Worm (Caenorhabditis elegans): ENCODE measurements around the gene tbc-6.

tbc-6 gene

DNA sequence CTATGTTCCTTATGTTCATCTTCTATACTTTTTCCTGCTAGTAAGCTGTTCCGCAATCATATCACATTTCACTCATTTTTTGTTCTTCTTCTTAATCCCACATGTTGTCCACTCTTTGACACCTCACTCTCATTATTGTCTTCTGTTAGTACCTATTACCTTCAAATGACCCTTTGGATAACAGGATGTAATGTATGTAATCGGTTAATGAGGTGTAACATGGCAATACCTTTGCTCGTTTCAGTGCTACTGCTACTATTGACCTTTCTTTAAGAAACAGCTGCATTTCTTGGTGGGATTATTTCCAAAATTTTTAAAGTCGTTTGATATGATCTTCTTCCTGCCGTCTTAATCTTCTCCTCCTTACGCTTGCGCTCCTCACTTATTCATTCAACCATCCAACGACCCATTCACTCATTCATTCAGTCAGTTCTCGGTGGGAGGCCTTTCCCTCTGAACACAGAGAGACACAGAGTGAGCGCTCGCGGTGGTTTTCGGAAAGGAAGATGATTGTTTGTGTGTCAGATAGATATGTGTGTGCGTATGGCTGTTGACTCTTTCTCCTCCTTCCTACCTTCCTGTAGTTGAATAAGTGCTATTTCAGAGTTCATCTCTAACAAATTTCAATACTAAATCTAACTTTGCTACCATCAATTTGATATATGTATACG, 16.3 kb upstream of the tbc-6 start:
- TF ChIP-seq nhr-12 (tag; optimal IDR thresholded peaks at IDR 0.05) (no peak), C34B4.2 (tag; optimal IDR thresholded peaks at IDR 0.05) (no peak), aha-1 (tag; optimal IDR thresholded peaks at IDR 0.05) (no peak), ztf-4 (tag; optimal IDR thresholded peaks at IDR 0.05) (no peak), efl-1 (optimal IDR thresholded peaks at IDR 0.05) (no peak), efl-1 (GFP tag; optimal IDR thresholded peaks at IDR 0.05 in 1 of 2) (peak in 1 of 2 experiments; percentile 66), rnt-1 (tag; optimal IDR thresholded peaks at IDR 0.05) (peak; percentile 6), hlh-17 (GFP tag; optimal IDR thresholded peaks at IDR 0.05; ENCODE audit: borderline replicate concordance) (no peak), unc-86 (tag; optimal IDR thresholded peaks at IDR 0.05) (no peak), skn-1 (tag; optimal IDR thresholded peaks at IDR 0.05) (no peak), elt-2 (tag; optimal IDR thresholded peaks at IDR 0.05) (no peak), lin-15B (tag; optimal IDR thresholded peaks at IDR 0.05) (no peak), C04F5.9 (tag; optimal IDR thresholded peaks at IDR 0.05) (no peak), unc-62 (GFP tag; optimal IDR thresholded peaks at IDR 0.05) (no peak), ces-1 (GFP tag; optimal IDR thresholded peaks at IDR 0.05) (no peak), alr-1 (tag; optimal IDR thresholded peaks at IDR 0.05; ENCODE audit: borderline replicate concordance) (no peak), nhr-90 (tag; optimal IDR thresholded peaks at IDR 0.05; ENCODE audit: poor library complexity) (no peak), dsc-1 (tag; optimal IDR thresholded peaks at IDR 0.05) (peak; percentile 21), lin-14 (GFP tag; optimal IDR thresholded peaks at IDR 0.05) (peak; percentile 61), nhr-76 (tag; optimal IDR thresholded peaks at IDR 0.05) (no peak), blmp-1 (tag; optimal IDR thresholded peaks at IDR 0.05) (peak; percentile 32), mep-1 (tag; optimal IDR thresholded peaks at IDR 0.05) (no peak), ceh-88 (GFP tag; IDR thresholded peaks at IDR 0.05) (no peak), ceh-63 (GFP tag; optimal IDR thresholded peaks at IDR 0.05) (no peak), ceh-82 (tag; optimal IDR thresholded peaks at IDR 0.05) (peak in 1 of 3 experiments; percentile 6), tlp-1 (tag; optimal IDR thresholded peaks at IDR 0.05) (no peak), vab-15 (tag; optimal IDR thresholded peaks at IDR 0.05) (no peak), lin-35 (GFP tag; optimal IDR thresholded peaks at IDR 0.05) (no peak), sox-4 (tag; optimal IDR thresholded peaks at IDR 0.05) (no peak), fkh-10 (GFP tag; optimal IDR thresholded peaks at IDR 0.05) (no peak), hlh-4 (tag; optimal IDR thresholded peaks at IDR 0.05) (no peak), tbx-2 (tag; optimal IDR thresholded peaks at IDR 0.05) (no peak), pax-3 (tag; optimal IDR thresholded peaks at IDR 0.05) (no peak)

DNA sequence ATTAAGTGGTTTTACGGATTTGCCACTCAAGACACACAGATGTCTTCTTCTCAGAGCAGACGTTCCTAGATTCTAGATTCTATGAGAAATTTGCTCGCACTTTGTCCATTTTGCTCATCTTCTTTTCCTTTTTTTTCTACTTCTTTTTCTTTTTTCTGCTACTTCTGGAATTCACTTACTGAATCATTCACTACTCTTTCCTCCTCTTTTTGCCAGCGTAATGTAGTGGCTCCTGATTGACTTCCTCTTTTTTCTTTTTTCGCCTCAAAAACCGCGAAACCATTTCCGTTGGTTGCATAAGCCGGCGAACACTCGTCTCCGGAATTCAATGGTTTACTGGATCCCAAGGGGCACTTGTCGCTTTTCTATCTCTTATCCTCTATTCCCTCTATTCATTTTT, 15.7 kb upstream of the tbc-6 start:
- TF ChIP-seq fos-1 (tag; optimal IDR thresholded peaks at IDR 0.05) (no peak), lin-39 (tag; optimal IDR thresholded peaks at IDR 0.05) (no peak), zip-4 (GFP tag; optimal IDR thresholded peaks at IDR 0.05) (no peak), unc-86 (tag; optimal IDR thresholded peaks at IDR 0.05) (no peak), lin-35 (GFP tag; optimal IDR thresholded peaks at IDR 0.05) (no peak), aly-2 (tag; optimal IDR thresholded peaks at IDR 0.05) (no peak), F16B12.6 (tag; optimal IDR thresholded peaks at IDR 0.05) (no peak), ceh-63 (GFP tag; optimal IDR thresholded peaks at IDR 0.05) (no peak), fkh-10 (GFP tag; optimal IDR thresholded peaks at IDR 0.05) (peak; percentile 52), jun-1 (tag; optimal IDR thresholded peaks at IDR 0.05) (no peak), dpl-1 (GFP tag; optimal IDR thresholded peaks at IDR 0.05) (no peak), C34B4.2 (tag; optimal IDR thresholded peaks at IDR 0.05) (no peak), lin-13 (GFP tag; optimal IDR thresholded peaks at IDR 0.05) (no peak), efl-1 (optimal IDR thresholded peaks at IDR 0.05) (no peak), efl-1 (GFP tag; optimal IDR thresholded peaks at IDR 0.05 in 1 of 2) (peak in 1 of 2 experiments; percentile 70), egl-13 (tag; optimal IDR thresholded peaks at IDR 0.05) (no peak), rnt-1 (tag; optimal IDR thresholded peaks at IDR 0.05) (no peak), sup-37 (GFP tag; optimal IDR thresholded peaks at IDR 0.05) (no peak)

Measured in whole organism, L1 larva.